Worm (Caenorhabditis elegans): ENCODE results near the gene pef-1.

Gene pef-1

DNA sequence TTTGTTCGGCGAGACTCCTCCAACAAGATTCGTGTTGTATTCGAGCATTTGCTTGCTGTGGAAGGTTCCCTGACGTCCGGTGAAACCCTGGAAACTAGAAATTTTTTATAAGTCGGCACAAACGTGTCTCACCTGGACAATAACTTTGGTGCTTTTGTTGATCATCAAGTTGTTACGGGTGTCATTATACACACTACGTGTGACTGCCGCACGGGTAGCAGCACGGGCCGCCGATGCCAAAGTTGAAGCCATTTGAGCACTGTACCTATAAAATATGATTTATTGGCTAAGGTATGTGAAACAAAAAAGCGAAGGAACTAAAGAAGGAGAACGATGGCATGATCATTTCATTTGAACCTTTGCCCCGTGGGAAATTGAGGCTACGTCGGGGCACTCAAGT lies 25.0 kb downstream of the pef-1 start, which contains the start of gene sucl-2:
Gene sucl-2 (minus strand): TSS at position 265 of the 400 bp plus-strand sequence.
- TF ChIP-seq ttx-3 (tag; optimal IDR thresholded peaks at IDR 0.05): no peak
- no peak for TF ChIP-seq syd-9 (tag; optimal IDR thresholded peaks at IDR 0.05)
- TF ChIP-seq fkh-6 (tag; optimal IDR thresholded peaks at IDR 0.05): no peak
- TF ChIP-seq pha-2 (tag; optimal IDR thresholded peaks at IDR 0.05): no peak
- no peak for TF ChIP-seq nhr-232 (tag; optimal IDR thresholded peaks at IDR 0.05)
- TF ChIP-seq lin-11 (tag; optimal IDR thresholded peaks at IDR 0.05): no peak
- TF ChIP-seq hlh-8 (tag; optimal IDR thresholded peaks at IDR 0.05): no peak
- TF ChIP-seq ceh-30 (tag; optimal IDR thresholded peaks at IDR 0.05): no peak
- no peak for TF ChIP-seq ceh-6 (GFP tag; optimal IDR thresholded peaks at IDR 0.05)
- no peak for TF ChIP-seq ceh-22 (tag; optimal IDR thresholded peaks at IDR 0.05)

DNA sequence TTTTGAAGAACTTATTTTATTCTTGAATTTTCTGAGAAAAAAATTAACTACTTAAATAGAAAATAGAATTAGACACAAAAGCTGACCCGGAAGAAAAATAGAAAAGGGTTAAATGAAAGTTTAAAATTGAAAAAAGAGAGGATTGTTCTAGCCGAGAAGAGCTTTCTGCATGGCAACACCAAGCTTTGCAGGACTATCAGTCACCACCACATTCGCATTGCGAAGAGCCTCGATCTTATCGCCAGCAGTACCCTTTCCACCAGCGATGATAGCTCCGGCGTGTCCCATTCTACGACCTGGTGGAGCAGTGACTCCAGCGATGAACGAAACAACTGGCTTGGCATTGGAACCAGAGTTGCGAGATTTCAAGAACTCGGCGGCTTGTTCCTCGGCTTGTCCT lies 26.0 kb downstream of the pef-1 start:
- TF ChIP-seq tbx-7 (tag; optimal IDR thresholded peaks at IDR 0.05): no peak
- TF ChIP-seq ceh-14 (tag; optimal IDR thresholded peaks at IDR 0.05): no peak
- TF ChIP-seq hlh-15 (tag; optimal IDR thresholded peaks at IDR 0.05): no peak
- TF ChIP-seq ceh-2 (tag; optimal IDR thresholded peaks at IDR 0.05): no peak
- no peak for TF ChIP-seq nfya-1 (tag; optimal IDR thresholded peaks at IDR 0.05)
- no peak for TF ChIP-seq rnt-1 (tag; optimal IDR thresholded peaks at IDR 0.05)
- no peak for TF ChIP-seq Y22D7AL.16 (tag; optimal IDR thresholded peaks at IDR 0.05)
- no peak for TF ChIP-seq tbx-2 (tag; optimal IDR thresholded peaks at IDR 0.05)
- TF ChIP-seq F13H6.1 (tag; optimal IDR thresholded peaks at IDR 0.05): no peak
- TF ChIP-seq ceh-48 (tag; optimal IDR thresholded peaks at IDR 0.05): no peak
- no peak for TF ChIP-seq lin-11 (tag; optimal IDR thresholded peaks at IDR 0.05)
- no peak for TF ChIP-seq pha-4 (tag; optimal IDR thresholded peaks at IDR 0.05)
- TF ChIP-seq ceh-22 (tag; optimal IDR thresholded peaks at IDR 0.05): no peak
- no peak for TF ChIP-seq che-1 (tag; optimal IDR thresholded peaks at IDR 0.05)
- TF ChIP-seq ceh-34 (tag; optimal IDR thresholded peaks at IDR 0.05): no peak
- no peak for TF ChIP-seq npax-4 (tag; optimal IDR thresholded peaks at IDR 0.05)
- no peak for TF ChIP-seq pax-1 (tag; optimal IDR thresholded peaks at IDR 0.05)
- TF ChIP-seq K09A11.1 (tag; optimal IDR thresholded peaks at IDR 0.05; ENCODE audit: insufficient read depth): no peak
- TF ChIP-seq fkh-10 (GFP tag; optimal IDR thresholded peaks at IDR 0.05): no peak

DNA sequence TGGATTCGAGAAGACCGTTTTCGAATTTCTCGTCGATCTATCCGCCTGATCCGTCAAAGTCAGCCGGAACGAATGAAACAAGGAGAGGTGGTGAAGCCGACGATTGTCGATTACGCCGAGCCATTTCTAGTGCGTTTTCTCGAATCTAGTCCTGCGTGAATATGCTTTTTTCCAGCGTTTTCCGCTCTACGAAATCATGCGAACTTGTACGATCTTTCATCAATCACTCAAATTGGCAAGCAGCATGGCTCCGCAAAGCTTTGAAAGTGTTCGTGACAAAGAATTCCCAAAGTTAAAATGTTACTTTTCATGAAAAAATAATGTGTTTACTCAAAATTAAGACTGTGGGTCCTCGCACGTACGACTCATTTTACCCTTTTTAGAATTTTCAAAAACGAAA lies 29.2 kb downstream of the pef-1 start:
- TF ChIP-seq che-1 (tag; optimal IDR thresholded peaks at IDR 0.05): no peak
- no peak for TF ChIP-seq hlh-13 (GFP tag; optimal IDR thresholded peaks at IDR 0.05)
- no peak for TF ChIP-seq ceh-34 (tag; optimal IDR thresholded peaks at IDR 0.05)
- TF ChIP-seq pax-1 (tag; optimal IDR thresholded peaks at IDR 0.05): no peak
- TF ChIP-seq lin-11 (tag; optimal IDR thresholded peaks at IDR 0.05): no peak
- no peak for TF ChIP-seq pros-1 (tag; optimal IDR thresholded peaks at IDR 0.05)
- no peak for TF ChIP-seq K02D7.2 (tag; optimal IDR thresholded peaks at IDR 0.05)
- no peak for TF ChIP-seq gmeb-2 (tag; optimal IDR thresholded peaks at IDR 0.05)
- TF ChIP-seq npax-4 (tag; optimal IDR thresholded peaks at IDR 0.05): no peak
- TF ChIP-seq fkh-6 (tag; optimal IDR thresholded peaks at IDR 0.05): no peak
- TF ChIP-seq pha-2 (tag; optimal IDR thresholded peaks at IDR 0.05): no peak
- no peak for TF ChIP-seq unc-3 (GFP tag; conservative IDR thresholded peaks at IDR 0.05)
- no peak for TF ChIP-seq unc-3 (tag; optimal IDR thresholded peaks at IDR 0.05)
- no peak for TF ChIP-seq ref-2 (tag; optimal IDR thresholded peaks at IDR 0.05)
- no peak for TF ChIP-seq ahr-1 (tag; optimal IDR thresholded peaks at IDR 0.05)
- TF ChIP-seq pha-4 (tag; optimal IDR thresholded peaks at IDR 0.05): no peak
- no peak for TF ChIP-seq nhr-232 (tag; optimal IDR thresholded peaks at IDR 0.05)
- TF ChIP-seq C38D4.7 (GFP tag; optimal IDR thresholded peaks at IDR 0.05): no peak

DNA sequence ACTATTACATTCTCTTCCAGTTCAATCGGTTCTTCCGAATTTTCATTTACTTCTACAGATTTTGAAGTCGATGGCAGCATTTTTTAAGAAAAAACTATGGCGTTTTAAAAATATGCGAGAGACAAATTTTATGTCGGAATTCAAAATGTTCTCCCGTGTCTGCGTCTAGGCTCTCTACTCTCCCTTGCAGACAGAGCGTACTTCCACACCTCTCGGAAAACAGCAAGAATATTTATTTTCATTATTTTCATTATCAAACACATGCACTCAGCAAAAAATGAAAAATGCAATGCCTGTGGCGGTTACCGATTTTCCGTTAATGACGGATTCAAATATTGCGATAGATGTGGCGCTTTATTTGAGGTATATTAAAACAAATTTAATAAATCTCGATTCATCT lies 30.6 kb downstream of the pef-1 start, which contains the start of the genes ztf-18 and F23H11.2:
Gene ztf-18 (minus strand): TSS at position 188 of the 400 bp plus-strand sequence.
Gene F23H11.2 (plus strand): TSS at position 223 of the 400 bp plus-strand sequence.
- TF ChIP-seq ztf-16 (tag; optimal IDR thresholded peaks at IDR 0.05): no peak
- no peak for TF ChIP-seq ceh-22 (tag; optimal IDR thresholded peaks at IDR 0.05)
- no peak for TF ChIP-seq hlh-8 (tag; optimal IDR thresholded peaks at IDR 0.05)

All from whole organism, late embryonic.